Worm (Caenorhabditis elegans): ENCODE results near the gene T28F3.9.
A peak's percentile ranks its signal among the peaks of the same experiment; 100 is the strongest.

Gene T28F3.9

ce11 chrIV:17262385-17262784, 45.9 kb upstream of the T28F3.9 start, which contains the start of gene ZK550.6:
Gene ZK550.6, minus strand, starts transcription at chrIV:17262485.
- TF ChIP-seq Y56A3A.18 (GFP tag; IDR thresholded peaks at IDR 0.05) (0 out of 2 replicates have a peak, but pooled peaks have one; percentile 34), F39B2.1 (GFP tag; IDR thresholded peaks at IDR 0.05) (no peak), B0336.3 (GFP tag; IDR thresholded peaks at IDR 0.05) (peak; percentile 41; the same call in 1 of the 2 replicates)

- peak; percentile 39; the same call in 1 of the 2 replicates for TF ChIP-seq dox-1 (GFP tag; IDR thresholded peaks at IDR 0.05)
- no peak for TF ChIP-seq akir-1 (GFP tag; optimal IDR thresholded peaks at IDR 0.05)
- peak; percentile 50 for TF ChIP-seq attf-5 (GFP tag; optimal IDR thresholded peaks at IDR 0.05)
- TF ChIP-seq ztf-22 (GFP tag; optimal IDR thresholded peaks at IDR 0.05) = peak; percentile 66
- TF ChIP-seq tbp1 (GFP tag; optimal IDR thresholded peaks at IDR 0.05) = peak; percentile 43
- TF ChIP-seq atf-7 (tag; optimal IDR thresholded peaks at IDR 0.05) = peak; percentile 3
- no peak for TF ChIP-seq snpc-1.3 (tag; optimal IDR thresholded peaks at IDR 0.05; ENCODE audit: insufficient read depth)
- no peak for TF ChIP-seq T26A5.8 (tag; optimal IDR thresholded peaks at IDR 0.05)
- TF ChIP-seq F23B12.7 (tag; optimal IDR thresholded peaks at IDR 0.05; ENCODE audit: insufficient read depth) = peak; percentile 54
- peak; percentile 32; the same call in 1 of the 2 replicates for TF ChIP-seq hmg-1.2 (GFP tag; IDR thresholded peaks at IDR 0.05)
- TF ChIP-seq lin-40 (tag; optimal IDR thresholded peaks at IDR 0.05) = peak; percentile 40
- peak; percentile 6 for TF ChIP-seq nhr-90 (tag; optimal IDR thresholded peaks at IDR 0.05)
- no peak for TF ChIP-seq cebp-1 (GFP tag; IDR thresholded peaks at IDR 0.05)
- peak; percentile 38 for TF ChIP-seq cebp-1 (tag; optimal IDR thresholded peaks at IDR 0.05)
- TF ChIP-seq lin-54 (GFP tag; optimal IDR thresholded peaks at IDR 0.05) = peak; percentile 9
- TF ChIP-seq nhr-80 (tag; optimal IDR thresholded peaks at IDR 0.05) = peak; percentile 93
Observed at ce11 chrIV:17263714-17264113, 44.6 kb upstream of the T28F3.9 start.

- TF ChIP-seq unc-130 (GFP tag; optimal IDR thresholded peaks at IDR 0.05) = no peak
- TF ChIP-seq nhr-27 (tag; optimal IDR thresholded peaks at IDR 0.05) = no peak
Observed at ce11 chrIV:17264714-17265113, 43.6 kb upstream of the T28F3.9 start, which contains the start of gene F26D10.13. Gene F26D10.13, minus strand, starts transcription at chrIV:17264814.

- no peak for TF ChIP-seq mel-28 (tag; optimal IDR thresholded peaks at IDR 0.05; ENCODE audit: borderline replicate concordance)
Observed at ce11 chrIV:17265279-17265678, 43.0 kb upstream of the T28F3.9 start, which contains the start of gene str-187. Gene str-187, plus strand, starts transcription at chrIV:17265579.

- TF ChIP-seq nhr-80 (tag; optimal IDR thresholded peaks at IDR 0.05) = no peak
- TF ChIP-seq tlf-1 (GFP tag; optimal IDR thresholded peaks at IDR 0.05) = no peak
- TF ChIP-seq C06A6.2 (GFP tag; conservative IDR thresholded peaks at IDR 0.05) = no peak
- no peak for TF ChIP-seq athp-1 (tag; optimal IDR thresholded peaks at IDR 0.05)
- no peak for TF ChIP-seq egl-18 (GFP tag; IDR thresholded peaks at IDR 0.05)
Observed at ce11 chrIV:17265716-17266115, 42.6 kb upstream of the T28F3.9 start.

- no peak for TF ChIP-seq snpc-3.4 (tag; optimal IDR thresholded peaks at IDR 0.05)
- no peak for TF ChIP-seq somi-1 (GFP tag; optimal IDR thresholded peaks at IDR 0.05)
- no peak for TF ChIP-seq tlf-1 (GFP tag; optimal IDR thresholded peaks at IDR 0.05)
- no peak for TF ChIP-seq B0336.3 (GFP tag; IDR thresholded peaks at IDR 0.05)
Observed at ce11 chrIV:17267304-17267891, 40.9 kb upstream of the T28F3.9 start.
